Worm (Caenorhabditis elegans) whole organism, late embryonic: Measurements from ENCODE around the gene mxl-3.

Experiments used
- ceh-14 ChIP-seq: sonication (generic microtip); optimal IDR thresholded peaks from 2 replicates; lab custom pipeline; 2016; ENCODE audit warnings: missing genotype, missing genetic modification characterization, missing compliant biosample characterization
- ceh-34 ChIP-seq: sonication (generic microtip); optimal IDR thresholded peaks from 2 replicates; lab custom pipeline; 2016; ENCODE audit warnings: mild to moderate bottlenecking, missing genetic modification characterization, missing compliant biosample characterization
- ceh-6 ChIP-seq: fragments of 200-800 bp; sonication (Bioruptor generic); optimal IDR thresholded peaks from 2 replicates; lab custom pipeline; 2018; ENCODE audit warnings: mild to moderate bottlenecking, missing genetic modification characterization, missing compliant biosample characterization
- ets-4 ChIP-seq: sonication (generic microtip); optimal IDR thresholded peaks from 2 replicates; lab custom pipeline; 2016; ENCODE audit warnings: missing genetic modification characterization, missing compliant biosample characterization
- gmeb-2 ChIP-seq: sonication (generic microtip); optimal IDR thresholded peaks from 2 replicates; lab custom pipeline; 2016; ENCODE audit warnings: missing genetic modification characterization, inconsistent platforms, missing compliant biosample characterization
- hlh-30 ChIP-seq: sonication (generic microtip); optimal IDR thresholded peaks from 2 replicates; lab custom pipeline; 2017; ENCODE audit warnings: antibody characterized with exemption, missing genetic modification characterization, missing compliant biosample characterization; ENCODE audit not compliant: insufficient read depth
- lim-6 ChIP-seq: sonication (generic microtip); optimal IDR thresholded peaks from 2 replicates; lab custom pipeline; 2016; ENCODE audit warnings: missing genetic modification characterization, missing compliant biosample characterization
- nfya-1 ChIP-seq: sonication (generic microtip); optimal IDR thresholded peaks from 2 replicates; lab custom pipeline; 2017; ENCODE audit warnings: missing genetic modification characterization, mild to moderate bottlenecking, missing compliant biosample characterization, antibody characterized with exemption, moderate library complexity
- pat-9 ChIP-seq: fragments of 200-800 bp; sonication (Bioruptor generic); optimal IDR thresholded peaks from 2 replicates; lab custom pipeline; 2018; ENCODE audit warnings: mild to moderate bottlenecking, missing genetic modification characterization, moderate library complexity, missing compliant biosample characterization
- pqm-1 ChIP-seq: sonication (generic microtip); optimal IDR thresholded peaks from 2 replicates; lab custom pipeline; 2016; ENCODE audit warnings: missing genetic modification characterization, missing compliant biosample characterization
- pros-1 ChIP-seq: fragments of 150-350 bp; optimal IDR thresholded peaks from 2 replicates; lab custom pipeline; 2014; ENCODE audit warnings: missing biosample characterization, missing genetic modification reagents, missing genetic modification characterization
- unc-42 ChIP-seq: sonication (generic microtip); optimal IDR thresholded peaks from 2 replicates; lab custom pipeline; 2016; ENCODE audit warnings: missing genotype, missing genetic modification characterization, missing compliant biosample characterization
- unc-86 ChIP-seq: sonication (generic microtip); optimal IDR thresholded peaks from 2 replicates; lab custom pipeline; 2016; ENCODE audit warnings: missing genetic modification characterization, missing compliant biosample characterization

The mxl-3 gene

ce11 chrX:13300503-13300902 is 50.1 kb downstream of the mxl-3 start, which contains the start of gene srd-39:
Gene srd-39 (minus strand): TSS chrX:13300603.
- no peak for TF ChIP-seq ceh-6
- TF ChIP-seq pat-9, result no peak
- no peak for TF ChIP-seq pqm-1 (tag; lab: Kevin White, UChicago)
- TF ChIP-seq ets-4 (tag; lab: Kevin White, UChicago), result no peak
- no peak for TF ChIP-seq ceh-14 (tag; lab: Kevin White, UChicago)
- TF ChIP-seq pros-1 (tag; lab: Kevin White, UChicago), result no peak
- TF ChIP-seq unc-86 (tag; lab: Kevin White, UChicago), result no peak
- TF ChIP-seq unc-42 (tag; lab: Kevin White, UChicago), result no peak
- TF ChIP-seq gmeb-2, result no peak
- no peak for TF ChIP-seq nfya-1 (tag; lab: Kevin White, UChicago)
- TF ChIP-seq ceh-34 (tag; lab: Kevin White, UChicago), result no peak
- TF ChIP-seq lim-6 (tag; lab: Kevin White, UChicago), result no peak
- no peak for TF ChIP-seq hlh-30
